Fruit fly (Drosophila melanogaster) whole organism, wandering third instar larva: ENCODE measurements around the gene Prosbeta2.
A peak's percentile ranks its signal among the peaks of the same experiment; 100 is the strongest.

Source experiments
- Abd-B ChIP-seq: fragments of >200 bp; optimal IDR thresholded peaks from 2 replicates; lab custom pipeline; 2017; ENCODE audit warnings: missing biosample characterization, missing genetic modification characterization
- CG32264 ChIP-seq: fragments of 200-800 bp; sonication (Bioruptor generic); optimal IDR thresholded peaks from 2 replicates; lab custom pipeline; 2016; ENCODE audit warnings: missing biosample characterization, missing genetic modification characterization
- CG9705 ChIP-seq: fragments of 200-800 bp; sonication (Bioruptor generic); optimal IDR thresholded peaks from 2 replicates; lab custom pipeline; 2018; ENCODE audit warnings: missing biosample characterization, mild to moderate bottlenecking, missing genetic modification characterization
- CrebA ChIP-seq: fragments of 200-800 bp; sonication (Bioruptor generic); optimal IDR thresholded peaks from 2 replicates; lab custom pipeline; 2016; ENCODE audit warnings: missing biosample characterization, mild to moderate bottlenecking, missing genetic modification characterization, borderline replicate concordance
- Dfd ChIP-seq: fragments of >200 bp; optimal IDR thresholded peaks from 2 replicates; lab custom pipeline; 2017; ENCODE audit warnings: missing biosample characterization, missing genetic modification characterization
- Dif ChIP-seq: fragments of 200-275, 200-300 bp; sonication (Bioruptor generic); optimal IDR thresholded peaks from 2 replicates; lab custom pipeline; 2018; ENCODE audit warnings: missing biosample characterization, missing genetic modification characterization; ENCODE audit not compliant: partially characterized antibody
- GATAd ChIP-seq: sonication (Bioruptor generic); optimal IDR thresholded peaks from 2 replicates; lab custom pipeline; 2016; ENCODE audit warnings: missing biosample characterization, missing genetic modification characterization
- HLH106 ChIP-seq: fragments of 200-800 bp; optimal IDR thresholded peaks from 3 replicates; lab custom pipeline; 2019; ENCODE audit warnings: missing biosample characterization, mild to moderate bottlenecking, missing genetic modification characterization, moderate library complexity
- Hnf4 ChIP-seq: fragments of 200-800 bp; sonication (Bioruptor generic); optimal IDR thresholded peaks from 2 replicates; lab custom pipeline; 2016; ENCODE audit warnings: missing biosample characterization, mild to moderate bottlenecking, missing genetic modification characterization
- Hr78 ChIP-seq: fragments of >200 bp; optimal IDR thresholded peaks from 2 replicates; lab custom pipeline; 2017; ENCODE audit warnings: missing biosample characterization, missing genetic modification characterization
- Hr83 ChIP-seq: fragments of 200-300 bp; sonication (Bioruptor generic); optimal IDR thresholded peaks from 2 replicates; lab custom pipeline; 2016; ENCODE audit warnings: missing biosample characterization, mild to moderate bottlenecking, missing genetic modification characterization, moderate library complexity; ENCODE audit not compliant: poor library complexity, severe bottlenecking
- Jra ChIP-seq: sonication (Bioruptor generic); optimal IDR thresholded peaks from 2 replicates; lab custom pipeline; 2016; ENCODE audit warnings: missing biosample characterization, missing genetic modification characterization
- Mio ChIP-seq: sonication (Bioruptor generic); optimal IDR thresholded peaks from 2 replicates; lab custom pipeline; 2016; ENCODE audit warnings: missing biosample characterization, missing genetic modification characterization
- Myc ChIP-seq: fragments of >200 bp; optimal IDR thresholded peaks from 2 replicates; lab custom pipeline; 2017
- N ChIP-seq: fragments of >200 bp; optimal IDR thresholded peaks from 2 replicates; lab custom pipeline; 2018; ENCODE audit warnings: missing biosample characterization, missing external identifiers, missing genetic modification characterization
- OdsH ChIP-seq: fragments of 200-800 bp; sonication (Bioruptor generic); optimal IDR thresholded peaks from 2 replicates; lab custom pipeline; 2016; ENCODE audit warnings: missing biosample characterization, mild to moderate bottlenecking, missing genetic modification characterization
- Rel ChIP-seq, 2 experiments: fragments of 200-800 bp; sonication (Bioruptor generic) in 1 of 2; optimal IDR thresholded peaks; 2 replicates in 1 of 2; 3 replicates in 1 of 2; lab custom pipeline; 2016 to 2019; ENCODE audit warnings: mild to moderate bottlenecking in 2 of 2, missing biosample characterization in 2 of 2, missing genetic modification characterization in 2 of 2, moderate library complexity in 1 of 2
- Sp1 ChIP-seq: fragments of 200-800 bp; sonication (Bioruptor generic); optimal IDR thresholded peaks from 3 replicates; lab custom pipeline; 2019; ENCODE audit warnings: missing biosample characterization, mild to moderate bottlenecking, missing genetic modification characterization, moderate library complexity
- br ChIP-seq: fragments of 200-800 bp; sonication (Bioruptor generic); optimal IDR thresholded peaks from 2 replicates; lab custom pipeline; 2016; ENCODE audit warnings: missing biosample characterization, missing genetic modification characterization
- brk ChIP-seq: fragments of 200-800 bp; sonication (Bioruptor generic); optimal IDR thresholded peaks from 2 replicates; lab custom pipeline; 2016; ENCODE audit warnings: missing biosample characterization, mild to moderate bottlenecking, missing genetic modification characterization
- dl ChIP-seq, 2 experiments: fragments of 175-275, 200-275 bp in 1 of 2; fragments of 200-275 bp in 1 of 2; sonication (Bioruptor generic); optimal IDR thresholded peaks; lab custom pipeline; 2018; ENCODE audit warnings: mild to moderate bottlenecking in 2 of 2, missing biosample characterization in 2 of 2, missing genetic modification characterization in 2 of 2, moderate library complexity in 2 of 2; ENCODE audit not compliant: partially characterized antibody in 2 of 2, insufficient read depth in 1 of 2
- dmrt93B ChIP-seq: fragments of 200-800 bp; sonication (Bioruptor generic); optimal IDR thresholded peaks from 2 replicates; lab custom pipeline; 2018; ENCODE audit warnings: missing biosample characterization, mild to moderate bottlenecking, missing genetic modification characterization
- dsf ChIP-seq: sonication (Bioruptor generic); optimal IDR thresholded peaks from 2 replicates; lab custom pipeline; 2016; ENCODE audit warnings: missing biosample characterization, missing genetic modification characterization, borderline replicate concordance
- ey ChIP-seq: fragments of 200-800 bp; sonication (Bioruptor generic); optimal IDR thresholded peaks from 2 replicates; lab custom pipeline; 2016; ENCODE audit warnings: missing biosample characterization, missing genetic modification characterization
- foxo ChIP-seq, 2 experiments: fragments of 200-800 bp; sonication (Bioruptor generic); optimal IDR thresholded peaks; 2 replicates in 1 of 2; 3 replicates in 1 of 2; lab custom pipeline; 2016 to 2017; ENCODE audit warnings: missing biosample characterization in 2 of 2, missing genetic modification characterization in 2 of 2
- fru ChIP-seq: fragments of 200-800 bp; sonication (Bioruptor generic); optimal IDR thresholded peaks from 3 replicates; lab custom pipeline; 2016; ENCODE audit warnings: missing biosample characterization, mild to moderate bottlenecking, missing genetic modification characterization
- jim ChIP-seq: fragments of 175-275, 200-325 bp; sonication (Bioruptor generic); optimal IDR thresholded peaks from 2 replicates; lab custom pipeline; 2016; ENCODE audit warnings: missing biosample characterization, mild to moderate bottlenecking, missing genetic modification characterization
- lola ChIP-seq: fragments of >200 bp; optimal IDR thresholded peaks from 2 replicates; lab custom pipeline; 2017; ENCODE audit warnings: missing biosample characterization, missing genetic modification characterization
- pan ChIP-seq: fragments of >200 bp; optimal IDR thresholded peaks from 2 replicates; lab custom pipeline; 2017
- psq ChIP-seq: fragments of 200-800 bp; sonication (Bioruptor generic); optimal IDR thresholded peaks from 3 replicates; lab custom pipeline; 2017; ENCODE audit warnings: missing biosample characterization, mild to moderate bottlenecking, missing genetic modification characterization, moderate library complexity
- rgr ChIP-seq: fragments of 200-800 bp; sonication (Bioruptor generic); optimal IDR thresholded peaks from 3 replicates; lab custom pipeline; 2016; ENCODE audit warnings: missing biosample characterization, mild to moderate bottlenecking, missing genetic modification characterization
- sage ChIP-seq: fragments of 200-800 bp; sonication (Bioruptor generic); optimal IDR thresholded peaks from 2 replicates; lab custom pipeline; 2016; ENCODE audit warnings: missing biosample characterization, mild to moderate bottlenecking, missing genetic modification characterization
- sv ChIP-seq: fragments of 200-800 bp; sonication (Bioruptor generic); optimal IDR thresholded peaks from 3 replicates; lab custom pipeline; 2016; ENCODE audit warnings: missing biosample characterization, missing genetic modification characterization
- tai ChIP-seq: sonication (Bioruptor generic); optimal IDR thresholded peaks from 2 replicates; lab custom pipeline; 2016; ENCODE audit warnings: missing biosample characterization, missing genetic modification characterization
- usp ChIP-seq: fragments of >200 bp; optimal IDR thresholded peaks from 2 replicates; lab custom pipeline; 2017; ENCODE audit warnings: missing biosample characterization, missing genetic modification characterization

Gene Prosbeta2

DNA sequence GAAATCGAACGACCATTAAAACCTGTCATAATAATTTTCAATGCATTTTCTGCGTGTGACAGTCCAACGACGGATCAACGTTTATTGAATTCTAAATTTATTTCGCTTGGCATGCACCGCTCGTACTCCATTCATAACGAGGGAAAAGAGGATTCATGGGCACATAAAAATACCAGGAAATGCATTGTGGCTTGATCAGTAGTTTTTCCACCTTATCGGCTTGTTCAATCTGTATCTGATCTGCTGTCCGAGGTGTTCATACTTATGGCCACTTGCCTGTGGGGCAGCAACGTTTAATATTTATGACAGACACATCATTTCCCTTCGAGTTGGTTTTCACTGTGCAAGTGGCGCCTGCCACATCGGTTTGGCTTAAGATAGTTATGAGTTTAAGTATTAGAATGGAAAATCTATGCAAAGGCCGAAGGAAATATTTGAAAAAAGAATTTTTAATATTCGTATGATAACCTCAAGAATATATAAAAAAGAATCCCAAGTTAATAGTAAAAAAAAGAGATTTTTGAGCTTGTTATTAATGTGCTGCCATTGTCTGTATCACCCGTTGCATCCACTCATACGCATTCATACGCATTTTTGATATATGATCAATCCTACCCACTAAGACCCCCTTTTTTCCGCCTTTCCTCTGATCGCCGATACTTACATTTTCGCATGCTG is 7.7 kb downstream of the Prosbeta2 start:
- peak; percentile 24 for TF ChIP-seq HLH106 (tag; lab: Kevin White, UChicago)
- TF ChIP-seq Jra (GFP tag; lab: Kevin White, UChicago), result no peak
- peak; percentile 7 for TF ChIP-seq psq (GFP tag; lab: Kevin White, UChicago)

DNA sequence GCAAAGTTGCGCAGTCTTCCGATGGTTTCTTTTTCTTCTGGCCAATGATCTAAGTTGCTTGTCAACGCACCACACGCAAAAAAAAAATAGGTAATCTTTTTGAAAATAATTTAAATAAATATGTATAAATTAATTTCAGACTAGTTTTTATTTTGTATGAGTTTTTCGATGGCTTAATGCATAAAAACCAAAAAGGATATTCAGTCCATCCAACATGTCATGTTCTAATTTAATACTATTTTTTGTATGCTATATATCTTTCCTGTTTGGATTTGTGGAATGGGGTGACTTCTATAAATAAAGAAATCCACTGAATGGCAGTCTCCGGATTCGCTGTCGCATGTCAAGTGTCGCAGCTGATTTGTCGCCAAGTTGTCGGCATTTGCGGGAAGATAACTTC is 9.9 kb downstream of the Prosbeta2 start:
- TF ChIP-seq lola (GFP tag; lab: Kevin White, UChicago) (no peak), Dfd (GFP tag; lab: Kevin White, UChicago) (no peak), ey (GFP tag; lab: Kevin White, UChicago) (no peak), dl (GFP tag; optimal IDR thresholded peaks at IDR 0.05; lab: Kevin White, UChicago; ENCODE audit: insufficient read depth in 1 of 2, partially characterized antibody in 2 of 2) (no peak), GATAd (GFP tag; lab: Kevin White, UChicago) (no peak), Sp1 (no peak)
- TF ChIP-seq, all 38 proteins: peak for 0

DNA sequence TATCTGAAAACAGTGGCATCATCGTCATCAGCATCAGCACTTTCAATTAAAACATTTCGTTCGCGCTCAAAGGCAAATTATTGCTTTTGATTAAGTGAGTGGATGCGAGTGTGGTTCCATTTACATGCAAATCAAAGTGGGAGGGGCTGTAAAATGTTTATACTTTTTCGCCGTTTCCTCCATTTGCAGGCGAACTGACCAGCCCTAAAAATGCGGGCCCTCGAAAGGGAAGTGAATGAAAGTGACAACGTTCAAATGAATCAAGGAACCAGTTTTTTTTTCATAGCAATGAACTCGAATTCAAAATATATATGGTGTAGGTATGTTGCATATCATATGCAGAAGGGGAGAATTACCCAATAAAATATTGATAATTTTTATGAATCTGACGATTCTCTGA is 10.8 kb downstream of the Prosbeta2 start:
- TF ChIP-seq rgr (GFP tag; lab: Kevin White, UChicago) (no peak), dmrt93B (no peak), Dif (GFP tag; lab: Kevin White, UChicago) (no peak), HLH106 (tag; lab: Kevin White, UChicago) (no peak), foxo (GFP tag; optimal IDR thresholded peaks at IDR 0.05; lab: Kevin White, UChicago) (no peak), ey (GFP tag; lab: Kevin White, UChicago) (no peak), Hr83 (no peak), Myc (lab: Kevin White, UChicago) (no peak), CG32264 (GFP tag; lab: Kevin White, UChicago) (no peak), GATAd (GFP tag; lab: Kevin White, UChicago) (no peak), fru (GFP tag; lab: Kevin White, UChicago) (no peak), dsf (GFP tag; lab: Kevin White, UChicago) (no peak)
- TF ChIP-seq, all 38 proteins: peak for 0

DNA sequence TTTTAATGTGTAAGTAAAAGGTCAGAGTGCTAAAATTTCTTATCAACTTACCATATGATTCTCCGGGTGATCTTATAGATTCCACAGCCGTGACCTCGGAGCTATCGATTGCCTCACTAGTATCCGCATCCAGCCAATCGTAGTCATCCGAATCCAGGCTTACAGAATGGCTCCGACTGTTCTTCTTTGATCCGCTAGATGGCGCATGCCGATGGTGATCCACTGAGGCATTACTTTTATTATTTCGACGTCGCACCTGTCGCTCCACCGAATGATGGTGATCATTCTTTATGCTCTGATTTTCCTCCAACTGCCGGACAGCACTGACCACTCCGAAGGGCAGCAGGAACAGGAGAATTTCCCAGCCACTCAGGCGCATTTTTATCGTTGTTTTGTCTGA is 11.4 kb downstream of the Prosbeta2 start:
- no peak for TF ChIP-seq Myc (lab: Kevin White, UChicago)
- TF ChIP-seq pan, result no peak
- no peak for TF ChIP-seq brk (GFP tag; lab: Kevin White, UChicago)
- no peak for TF ChIP-seq dl (GFP tag; optimal IDR thresholded peaks at IDR 0.05; lab: Kevin White, UChicago; ENCODE audit: insufficient read depth in 1 of 2, partially characterized antibody in 2 of 2)
- TF ChIP-seq br (GFP tag; lab: Kevin White, UChicago), result no peak
- TF ChIP-seq psq (GFP tag; lab: Kevin White, UChicago), result no peak
- TF ChIP-seq Rel (GFP tag; optimal IDR thresholded peaks at IDR 0.05; lab: Kevin White, UChicago), result no peak
- TF ChIP-seq Rel (tag; optimal IDR thresholded peaks at IDR 0.05; lab: Kevin White, UChicago), result no peak
- no peak for TF ChIP-seq CG9705
- TF ChIP-seq HLH106 (tag; lab: Kevin White, UChicago), result no peak
- no peak for TF ChIP-seq dmrt93B
- no peak for TF ChIP-seq Hnf4 (GFP tag; lab: Kevin White, UChicago)
- TF ChIP-seq, all 38 proteins: peak for 0

DNA sequence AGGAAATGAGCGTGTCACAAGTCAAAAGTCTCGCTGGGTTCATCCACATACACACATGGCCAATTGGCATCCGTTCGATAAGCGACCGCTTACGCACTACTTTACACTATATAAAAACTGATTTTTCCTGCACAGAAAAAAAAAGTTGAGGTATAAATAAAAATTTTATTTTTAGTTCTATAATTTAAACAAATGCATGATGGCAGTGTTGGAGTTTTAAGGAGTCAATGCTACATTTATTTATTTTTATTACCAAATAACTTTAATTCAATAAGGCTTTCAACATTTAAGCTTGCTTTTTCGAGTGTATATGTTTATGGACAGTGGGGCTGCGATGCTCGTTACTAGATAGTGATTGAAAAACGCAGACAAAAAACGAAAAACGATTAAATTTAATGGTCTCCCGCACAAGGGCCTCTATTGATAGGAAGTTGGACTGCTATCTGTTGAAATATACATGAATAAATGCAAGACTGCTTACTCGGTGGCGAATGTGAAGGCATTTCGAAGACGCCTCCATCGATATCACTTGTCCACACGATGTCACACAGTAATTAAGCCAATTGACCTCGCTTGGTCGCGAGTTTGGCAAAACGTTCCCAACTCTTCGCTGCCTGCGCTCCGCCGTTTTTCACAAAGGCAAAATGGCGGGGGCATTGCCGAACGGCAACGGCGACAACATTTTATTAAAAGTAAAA is 12.0 kb downstream of the Prosbeta2 start:
- peak; percentile 21 for TF ChIP-seq br (GFP tag; lab: Kevin White, UChicago)
- TF ChIP-seq Hr83, result no peak
- peak; percentile 29 for TF ChIP-seq HLH106 (tag; lab: Kevin White, UChicago)
- no peak for TF ChIP-seq Jra (GFP tag; lab: Kevin White, UChicago)
- TF ChIP-seq jim, result no peak
- no peak for TF ChIP-seq Abd-B (GFP tag; lab: Kevin White, UChicago)
- no peak for TF ChIP-seq Myc (lab: Kevin White, UChicago)
- peak; percentile 29 for TF ChIP-seq Sp1
- TF ChIP-seq Dfd (GFP tag; lab: Kevin White, UChicago), result no peak
- peak in 1 of 2 experiments; percentile 50 for TF ChIP-seq foxo (GFP tag; optimal IDR thresholded peaks at IDR 0.05; lab: Kevin White, UChicago)
- no peak for TF ChIP-seq CG9705
- no peak for TF ChIP-seq pan
- no peak for TF ChIP-seq brk (GFP tag; lab: Kevin White, UChicago)
- no peak for TF ChIP-seq Mio
- TF ChIP-seq sage (GFP tag; lab: Kevin White, UChicago), result no peak
- no peak for TF ChIP-seq CrebA
- TF ChIP-seq usp, result no peak
- no peak for TF ChIP-seq lola (GFP tag; lab: Kevin White, UChicago)
- no peak for TF ChIP-seq ey (GFP tag; lab: Kevin White, UChicago)
- TF ChIP-seq dmrt93B, result no peak
- TF ChIP-seq sv (GFP tag; lab: Kevin White, UChicago), result peak; percentile 0
- no peak for TF ChIP-seq dl (GFP tag; optimal IDR thresholded peaks at IDR 0.05; lab: Kevin White, UChicago; ENCODE audit: insufficient read depth in 1 of 2, partially characterized antibody in 2 of 2)
- TF ChIP-seq GATAd (GFP tag; lab: Kevin White, UChicago), result no peak
- TF ChIP-seq Dif (GFP tag; lab: Kevin White, UChicago), result no peak
- no peak for TF ChIP-seq Hr78 (GFP tag; lab: Kevin White, UChicago)
- TF ChIP-seq psq (GFP tag; lab: Kevin White, UChicago), result peak; percentile 24
- no peak for TF ChIP-seq OdsH (GFP tag; lab: Kevin White, UChicago)
- peak; percentile 43 for TF ChIP-seq rgr (GFP tag; lab: Kevin White, UChicago)
- TF ChIP-seq Rel (GFP tag; optimal IDR thresholded peaks at IDR 0.05; lab: Kevin White, UChicago), result no peak
- no peak for TF ChIP-seq Rel (tag; optimal IDR thresholded peaks at IDR 0.05; lab: Kevin White, UChicago)
- TF ChIP-seq N (GFP tag; lab: Kevin White, UChicago), result no peak
- no peak for TF ChIP-seq tai (GFP tag; lab: Kevin White, UChicago)
